Worm (Caenorhabditis elegans) whole organism, L2 larva: ENCODE measurements around the gene C16D9.6.

ENCODE experiments used
- C34F6.9 ChIP-seq: fragments of 150-350 bp; optimal IDR thresholded peaks from 2 replicates; lab custom pipeline; 2014; ENCODE audit warnings: missing biosample characterization, missing genetic modification characterization
- F13H6.1 ChIP-seq: sonication (generic microtip); optimal IDR thresholded peaks from 2 replicates; lab custom pipeline; 2016; ENCODE audit warnings: missing genetic modification characterization, missing compliant biosample characterization
- R02D3.7 ChIP-seq: fragments of 150-350 bp; optimal IDR thresholded peaks from 2 replicates; lab custom pipeline; 2014; ENCODE audit warnings: missing biosample characterization, missing genetic modification characterization
- Y55F3AM.14 ChIP-seq: fragments of 200-800 bp; sonication (Bioruptor generic); optimal IDR thresholded peaks from 2 replicates; lab custom pipeline; 2018; ENCODE audit warnings: mild to moderate bottlenecking, missing genetic modification characterization, missing compliant biosample characterization
- aly-2 ChIP-seq: fragments of 150-350 bp; optimal IDR thresholded peaks from 2 replicates; lab custom pipeline; 2014; ENCODE audit warnings: missing biosample characterization, missing genetic modification characterization
- ama-1 ChIP-seq: fragments of 150-350 bp; optimal IDR thresholded peaks from 2 replicates; lab custom pipeline; 2018; ENCODE audit warnings: inconsistent platforms
- blmp-1 ChIP-seq: sonication (generic microtip); optimal IDR thresholded peaks from 2 replicates; lab custom pipeline; 2017; ENCODE audit warnings: missing genetic modification characterization, mild to moderate bottlenecking, missing compliant biosample characterization, antibody characterized with exemption, moderate library complexity; ENCODE audit not compliant: insufficient read depth
- ceh-16 ChIP-seq: fragments of 150-350 bp; optimal IDR thresholded peaks from 2 replicates; lab custom pipeline; 2014; ENCODE audit warnings: missing biosample characterization, missing genetic modification characterization
- ceh-82 ChIP-seq: fragments of 150-350 bp; optimal IDR thresholded peaks from 2 replicates; lab custom pipeline; 2014; ENCODE audit warnings: missing biosample characterization, missing genetic modification characterization
- crh-2 ChIP-seq: sonication (generic microtip); optimal IDR thresholded peaks from 2 replicates; lab custom pipeline; 2017; ENCODE audit warnings: missing biosample characterization, missing genetic modification characterization
- dmd-4 ChIP-seq: sonication (generic microtip); optimal IDR thresholded peaks from 2 replicates; lab custom pipeline; 2017; ENCODE audit warnings: missing biosample characterization, missing genetic modification characterization
- egl-27 ChIP-seq: sonication (generic microtip); optimal IDR thresholded peaks from 3 replicates; lab custom pipeline; 2017; ENCODE audit warnings: missing biosample characterization, missing genetic modification reagents, missing genetic modification characterization
- elt-3 ChIP-seq: sonication (generic microtip); optimal IDR thresholded peaks from 2 replicates; lab custom pipeline; 2017; ENCODE audit warnings: missing biosample characterization, missing genetic modification characterization
- fos-1 ChIP-seq: fragments of 150-350 bp; optimal IDR thresholded peaks from 2 replicates; lab custom pipeline; 2014; ENCODE audit warnings: missing biosample characterization, missing genetic modification characterization
- gmeb-1 ChIP-seq: fragments of 150-350 bp; optimal IDR thresholded peaks from 2 replicates; lab custom pipeline; 2014; ENCODE audit warnings: missing biosample characterization, missing genetic modification characterization
- lin-13 ChIP-seq: fragments of 150-350 bp; optimal IDR thresholded peaks from 2 replicates; lab custom pipeline; 2014; ENCODE audit warnings: missing biosample characterization, missing genetic modification reagents, missing genetic modification characterization
- mab-5 ChIP-seq: fragments of 150-350 bp; optimal IDR thresholded peaks from 2 replicates; lab custom pipeline; 2014; ENCODE audit warnings: missing biosample characterization, missing genetic modification characterization
- mbf-1 ChIP-seq: sonication (generic microtip); optimal IDR thresholded peaks from 2 replicates; lab custom pipeline; 2017; ENCODE audit warnings: missing biosample characterization, missing genetic modification characterization
- mdl-1 ChIP-seq, 2 experiments: fragments of 150-350 bp in 1 of 2; sonication (generic microtip) in 1 of 2; optimal IDR thresholded peaks; 2 replicates each; lab custom pipeline; 2017; ENCODE audit warnings: missing biosample characterization in 2 of 2, missing genetic modification characterization in 2 of 2
- nhr-10 ChIP-seq: sonication (generic microtip); optimal IDR thresholded peaks from 2 replicates; lab custom pipeline; 2017; ENCODE audit warnings: missing biosample characterization, missing genetic modification characterization
- nhr-11 ChIP-seq: fragments of 150-350 bp; optimal IDR thresholded peaks from 2 replicates; lab custom pipeline; 2014; ENCODE audit warnings: missing biosample characterization, missing genetic modification characterization
- nhr-12 ChIP-seq: fragments of 150-350 bp; optimal IDR thresholded peaks from 2 replicates; lab custom pipeline; 2014; ENCODE audit warnings: missing biosample characterization, missing genetic modification characterization
- nhr-129 ChIP-seq: fragments of 150-350 bp; optimal IDR thresholded peaks from 2 replicates; lab custom pipeline; 2014; ENCODE audit warnings: missing biosample characterization, missing genetic modification characterization
- nhr-21 ChIP-seq: fragments of 150-350 bp; optimal IDR thresholded peaks from 2 replicates; lab custom pipeline; 2014; ENCODE audit warnings: missing biosample characterization, missing genetic modification characterization
- nhr-23 ChIP-seq: fragments of 150-350 bp; optimal IDR thresholded peaks from 2 replicates; lab custom pipeline; 2014; ENCODE audit warnings: missing biosample characterization, missing genetic modification reagents, missing genetic modification characterization
- nhr-237 ChIP-seq: fragments of 150-350 bp; optimal IDR thresholded peaks from 2 replicates; lab custom pipeline; 2014; ENCODE audit warnings: missing biosample characterization, missing genetic modification characterization
- nhr-6 ChIP-seq: fragments of 150-350 bp; optimal IDR thresholded peaks from 2 replicates; lab custom pipeline; 2014; ENCODE audit warnings: missing biosample characterization, missing genetic modification characterization
- skn-1 ChIP-seq: sonication (generic microtip); optimal IDR thresholded peaks from 2 replicates; lab custom pipeline; 2017; ENCODE audit warnings: missing biosample characterization, missing genetic modification characterization
- sma-3 ChIP-seq: sonication (generic microtip); optimal IDR thresholded peaks from 2 replicates; lab custom pipeline; 2016; ENCODE audit warnings: missing genetic modification reagents, missing genetic modification characterization, missing compliant biosample characterization
- sma-9 ChIP-seq, 2 experiments: fragments of 150-350 bp in 1 of 2; sonication (generic microtip) in 1 of 2; optimal IDR thresholded peaks; 2 replicates each; lab custom pipeline; 2014 to 2016; ENCODE audit warnings: missing genetic modification characterization in 2 of 2, mild to moderate bottlenecking in 1 of 2, missing biosample characterization in 1 of 2, missing compliant biosample characterization in 1 of 2, missing genetic modification reagents in 1 of 2, moderate library complexity in 1 of 2
- snpc-4 ChIP-seq: fragments of 150-350 bp; optimal IDR thresholded peaks from 2 replicates; lab custom pipeline; 2014; ENCODE audit warnings: missing biosample characterization, missing genetic modification characterization
- unc-55 ChIP-seq: fragments of 150-350 bp; sonication (generic microtip); optimal IDR thresholded peaks from 3 replicates; lab custom pipeline; 2014; ENCODE audit warnings: missing biosample characterization, missing genetic modification reagents, missing genetic modification characterization
- zag-1 ChIP-seq: fragments of 150-350 bp; optimal IDR thresholded peaks from 2 replicates; lab custom pipeline; 2014; ENCODE audit warnings: missing biosample characterization, missing genetic modification characterization
- ztf-1 ChIP-seq: fragments of 200-800 bp; sonication (Bioruptor generic); conservative IDR thresholded peaks from 2 replicates; pipeline ENCODE4 v1.3.6; 2022; ENCODE audit warnings: missing genetic modification characterization, missing compliant biosample characterization
- ztf-4 ChIP-seq: fragments of 150-350 bp; optimal IDR thresholded peaks from 2 replicates; lab custom pipeline; 2014; ENCODE audit warnings: missing biosample characterization, missing genetic modification characterization

C16D9.6 gene

ce11 chrV:8263466-8263865, 13.4 kb upstream of the C16D9.6 start, which contains the start of gene C16D9.8:
C16D9.8 (minus strand) TSS chrV:8263566.
- no peak for TF ChIP-seq nhr-11 (tag; lab: Kevin White, UChicago)
- no peak for TF ChIP-seq F13H6.1 (tag; lab: Kevin White, UChicago)
- no peak for TF ChIP-seq ztf-4 (tag; lab: Kevin White, UChicago)
- TF ChIP-seq gmeb-1 (tag; lab: Kevin White, UChicago) = no peak
- TF ChIP-seq mab-5 = no peak
- TF ChIP-seq egl-27 = no peak
- no peak for TF ChIP-seq unc-55 (GFP tag; lab: Kevin White, UChicago)
- TF ChIP-seq nhr-10 (tag; lab: Kevin White, UChicago) = no peak
- no peak for TF ChIP-seq aly-2 (tag; lab: Kevin White, UChicago)
- TF ChIP-seq crh-2 (tag; lab: Kevin White, UChicago) = no peak
- TF ChIP-seq ceh-82 = no peak
- TF ChIP-seq nhr-23 (tag; lab: Kevin White, UChicago) = no peak
- no peak for TF ChIP-seq mbf-1 (tag; lab: Kevin White, UChicago)
- no peak for TF ChIP-seq skn-1 (tag; lab: Kevin White, UChicago)
- no peak for TF ChIP-seq ama-1
- no peak for TF ChIP-seq ceh-16 (tag; lab: Kevin White, UChicago)
- no peak for TF ChIP-seq sma-9 (GFP tag; optimal IDR thresholded peaks at IDR 0.05; lab: Kevin White, UChicago)
- no peak for TF ChIP-seq sma-9 (tag; optimal IDR thresholded peaks at IDR 0.05; lab: Kevin White, UChicago)
- TF ChIP-seq fos-1 (tag; lab: Kevin White, UChicago) = no peak
- no peak for TF ChIP-seq nhr-129 (tag; lab: Kevin White, UChicago)
- TF ChIP-seq Y55F3AM.14 = no peak

DNA sequence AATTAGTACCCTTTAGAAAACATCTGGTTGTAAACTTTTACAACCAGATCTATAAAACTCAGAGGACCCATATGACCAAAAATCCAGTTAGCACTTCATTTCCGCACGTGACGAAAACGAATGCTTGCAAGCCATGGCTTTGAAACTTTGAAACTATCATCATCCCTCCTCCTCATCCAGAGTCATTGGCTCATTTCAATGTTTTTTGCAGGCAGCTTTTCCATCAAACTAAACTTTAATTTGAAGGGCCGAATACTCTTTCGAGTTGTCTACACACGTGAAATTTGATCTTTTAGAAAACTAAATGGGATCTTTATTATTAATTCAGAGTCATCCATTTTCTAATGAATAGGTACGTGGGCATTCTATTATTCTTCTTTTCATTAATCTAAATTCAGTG, 12.1 kb upstream of the C16D9.6 start:
- no peak for TF ChIP-seq nhr-6 (tag; lab: Kevin White, UChicago)
- no peak for TF ChIP-seq nhr-12
- no peak for TF ChIP-seq zag-1 (tag; lab: Kevin White, UChicago)
- TF ChIP-seq mdl-1 (tag; optimal IDR thresholded peaks at IDR 0.05; lab: Kevin White, UChicago) = no peak
- TF ChIP-seq nhr-129 (tag; lab: Kevin White, UChicago) = no peak
- no peak for TF ChIP-seq blmp-1 (tag; lab: Kevin White, UChicago)
- no peak for TF ChIP-seq gmeb-1 (tag; lab: Kevin White, UChicago)
- no peak for TF ChIP-seq elt-3
- TF ChIP-seq lin-13 (GFP tag; lab: Kevin White, UChicago) = no peak
- no peak for TF ChIP-seq nhr-237 (tag; lab: Kevin White, UChicago)
- no peak for TF ChIP-seq nhr-23 (tag; lab: Kevin White, UChicago)

DNA sequence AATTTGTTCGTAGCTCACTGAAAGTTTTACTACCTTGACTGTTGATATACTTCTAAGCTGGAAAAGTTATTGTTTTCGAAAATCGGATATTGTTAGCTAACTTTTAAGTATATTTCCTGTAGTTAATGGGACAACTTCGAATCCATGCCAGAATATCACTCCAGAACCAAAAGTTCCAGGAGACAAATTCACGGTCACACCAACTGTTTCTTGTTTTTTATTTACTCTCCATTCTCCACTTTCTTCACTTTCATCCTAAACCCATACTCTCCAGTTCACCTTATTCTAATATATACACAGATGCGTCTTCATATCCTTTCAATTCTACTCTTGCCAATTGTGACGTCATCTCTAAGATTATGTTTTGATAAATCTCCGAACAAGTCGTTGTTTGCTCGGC, 8.9 kb upstream of the C16D9.6 start, which contains the start of gene C16D9.1:
C16D9.1 (plus strand) TSS at position 301 of the 400 bp plus-strand sequence.
- no peak for TF ChIP-seq nhr-237 (tag; lab: Kevin White, UChicago)
- no peak for TF ChIP-seq gmeb-1 (tag; lab: Kevin White, UChicago)
- no peak for TF ChIP-seq nhr-11 (tag; lab: Kevin White, UChicago)
- no peak for TF ChIP-seq ceh-16 (tag; lab: Kevin White, UChicago)
- no peak for TF ChIP-seq nhr-12
- TF ChIP-seq egl-27 = no peak
- no peak for TF ChIP-seq snpc-4
- TF ChIP-seq, all 48 proteins: peak for 0

DNA sequence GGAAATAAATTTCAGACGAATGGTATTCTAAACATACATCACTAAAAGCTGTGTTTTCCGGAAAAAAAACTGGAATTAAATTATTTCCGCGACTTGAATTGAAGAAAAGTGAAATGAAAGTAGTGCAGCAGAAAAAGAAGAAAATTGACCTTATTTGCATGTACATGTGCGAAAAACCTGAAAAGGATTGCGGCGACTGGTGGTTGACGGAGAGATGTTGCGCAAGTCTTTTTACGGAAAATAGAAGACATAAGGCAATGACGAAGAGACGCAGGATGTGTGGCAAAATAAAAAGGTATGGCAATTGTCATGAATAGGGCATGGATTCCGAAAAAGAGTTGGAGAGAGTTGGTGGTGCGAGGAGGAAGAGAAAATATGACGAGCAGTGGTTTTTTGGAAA, 4.9 kb upstream of the C16D9.6 start:
- no peak for TF ChIP-seq zag-1 (tag; lab: Kevin White, UChicago)
- TF ChIP-seq dmd-4 (tag; lab: Kevin White, UChicago) = no peak
- TF ChIP-seq C34F6.9 (tag; lab: Kevin White, UChicago) = no peak
- no peak for TF ChIP-seq sma-3
- no peak for TF ChIP-seq ceh-16 (tag; lab: Kevin White, UChicago)
- TF ChIP-seq, all 48 proteins: peak for 0

DNA sequence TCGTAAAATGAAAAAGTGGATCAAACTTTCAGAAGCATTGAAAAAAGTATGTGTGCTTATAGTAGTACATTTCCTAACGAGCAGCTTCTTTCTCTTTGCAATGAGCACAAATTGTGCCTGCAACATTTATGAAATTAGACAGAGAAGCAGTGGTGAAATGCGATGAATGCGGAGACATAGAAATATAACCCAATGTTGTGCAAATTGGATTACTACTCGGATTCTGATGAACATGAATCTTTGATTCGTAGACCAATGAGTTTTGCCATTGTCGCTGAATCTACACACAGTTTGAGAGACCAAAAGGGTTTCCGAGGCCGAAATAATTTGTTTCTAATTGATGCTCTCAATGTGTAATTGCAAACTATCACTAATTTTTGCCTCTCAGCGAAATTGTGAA, 3.8 kb upstream of the C16D9.6 start:
- TF ChIP-seq elt-3 (no peak), R02D3.7 (tag; lab: Kevin White, UChicago) (no peak), nhr-6 (tag; lab: Kevin White, UChicago) (no peak), gmeb-1 (tag; lab: Kevin White, UChicago) (no peak), sma-3 (no peak), dmd-4 (tag; lab: Kevin White, UChicago) (no peak), snpc-4 (no peak), nhr-21 (tag; lab: Kevin White, UChicago) (no peak), sma-9 (GFP tag; optimal IDR thresholded peaks at IDR 0.05; lab: Kevin White, UChicago) (no peak), sma-9 (tag; optimal IDR thresholded peaks at IDR 0.05; lab: Kevin White, UChicago) (no peak), nhr-10 (tag; lab: Kevin White, UChicago) (no peak), ztf-1 (no peak), aly-2 (tag; lab: Kevin White, UChicago) (no peak), Y55F3AM.14 (no peak), nhr-11 (tag; lab: Kevin White, UChicago) (no peak)
